Worm (Caenorhabditis elegans): ENCODE results near the gene pfd-1.

DNA sequence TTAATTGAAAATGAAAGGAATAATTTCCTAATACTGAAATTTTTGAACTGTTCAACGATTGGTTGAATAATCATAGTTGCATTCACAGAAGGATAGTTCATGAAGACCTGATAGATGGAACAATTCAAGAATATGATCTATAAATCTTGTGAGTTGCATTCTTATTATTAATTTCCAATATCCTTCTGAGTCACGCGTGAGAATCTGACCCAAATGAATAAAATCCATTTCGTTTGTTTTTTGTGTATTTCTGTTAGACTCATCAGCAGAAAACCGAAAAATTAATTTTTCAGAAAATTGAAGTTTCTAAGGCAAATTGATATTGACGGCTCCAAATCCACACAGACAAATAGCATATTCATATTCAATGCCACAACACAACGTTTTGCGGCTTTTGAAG, 39.5 kb downstream of the pfd-1 start, which contains the start of gene fbxb-79:
- TF ChIP-seq hmg-11 (tag; optimal IDR thresholded peaks at IDR 0.05) = no peak
- no peak for TF ChIP-seq zag-1 (tag; optimal IDR thresholded peaks at IDR 0.05)
- TF ChIP-seq lin-39 (tag; optimal IDR thresholded peaks at IDR 0.05) = no peak
- no peak for TF ChIP-seq nfya-1 (tag; optimal IDR thresholded peaks at IDR 0.05; ENCODE audit: insufficient read depth)
- TF ChIP-seq ZK546.5 (tag; optimal IDR thresholded peaks at IDR 0.05) = no peak
- no peak for TF ChIP-seq nhr-237 (tag; optimal IDR thresholded peaks at IDR 0.05)
- TF ChIP-seq nhr-23 (tag; optimal IDR thresholded peaks at IDR 0.05) = no peak
- no peak for TF ChIP-seq aly-2 (tag; optimal IDR thresholded peaks at IDR 0.05)

Measured in whole organism, L3 larva.